Worm (Caenorhabditis elegans): ENCODE data around the gene F59B10.4.

The F59B10.4 gene

ce11 chrII:10558345-10558744 is 39.4 kb upstream of the F59B10.4 start:
- TF ChIP-seq lin-14 (GFP tag; optimal IDR thresholded peaks at IDR 0.05) = peak; percentile 61
- peak; percentile 65 for TF ChIP-seq unc-130 (tag; optimal IDR thresholded peaks at IDR 0.05)
- TF ChIP-seq efl-1 (optimal IDR thresholded peaks at IDR 0.05) = peak in 1 of 2 experiments; percentile 3
- TF ChIP-seq efl-1 (GFP tag; optimal IDR thresholded peaks at IDR 0.05 in 1 of 2) = peak in 1 of 2 experiments; percentile 89
- TF ChIP-seq fkh-4 (tag; optimal IDR thresholded peaks at IDR 0.05; ENCODE audit: borderline replicate concordance) = no peak
- TF ChIP-seq unc-62 (GFP tag; optimal IDR thresholded peaks at IDR 0.05) = no peak
- no peak for TF ChIP-seq nhr-77 (tag; optimal IDR thresholded peaks at IDR 0.05)
- peak in 1 of 2 experiments; percentile 87 for TF ChIP-seq mdl-1 (tag; optimal IDR thresholded peaks at IDR 0.05)
- TF ChIP-seq mep-1 (tag; optimal IDR thresholded peaks at IDR 0.05) = peak; percentile 18
- TF ChIP-seq dpl-1 (GFP tag; optimal IDR thresholded peaks at IDR 0.05) = peak in 1 of 3 experiments; percentile 2
- TF ChIP-seq lir-3 (tag; optimal IDR thresholded peaks at IDR 0.05; ENCODE audit: poor library complexity) = peak; percentile 45
- peak; percentile 1 for TF ChIP-seq nhr-11 (tag; optimal IDR thresholded peaks at IDR 0.05)
- peak; percentile 37 for TF ChIP-seq nhr-71 (tag; optimal IDR thresholded peaks at IDR 0.05)
- TF ChIP-seq nhr-19 (GFP tag; conservative IDR thresholded peaks at IDR 0.05) = peak; percentile 34; the same call in 1 of the 2 replicates
- peak; percentile 14 for TF ChIP-seq ztf-4 (tag; optimal IDR thresholded peaks at IDR 0.05)
- peak; percentile 41 to 43 for TF ChIP-seq lsy-2 (tag; optimal IDR thresholded peaks at IDR 0.05)
- peak; percentile 85 for TF ChIP-seq rnt-1 (tag; optimal IDR thresholded peaks at IDR 0.05)

- peak; percentile 73 for TF ChIP-seq skn-1 (tag; optimal IDR thresholded peaks at IDR 0.05)
- peak; percentile 79 for TF ChIP-seq blmp-1 (tag; optimal IDR thresholded peaks at IDR 0.05)
- peak in 1 of 2 experiments; percentile 26 for TF ChIP-seq efl-1 (optimal IDR thresholded peaks at IDR 0.05)
- peak in 1 of 2 experiments; percentile 31 for TF ChIP-seq efl-1 (GFP tag; optimal IDR thresholded peaks at IDR 0.05 in 1 of 2)
- peak; percentile 85 for TF ChIP-seq nhr-20 (tag; optimal IDR thresholded peaks at IDR 0.05)
- peak; percentile 79 for TF ChIP-seq lin-14 (GFP tag; optimal IDR thresholded peaks at IDR 0.05)
- TF ChIP-seq pax-3 (tag; optimal IDR thresholded peaks at IDR 0.05) = peak; percentile 15
- peak; percentile 72 for TF ChIP-seq nhr-90 (tag; optimal IDR thresholded peaks at IDR 0.05; ENCODE audit: poor library complexity)
- peak; percentile 30 for TF ChIP-seq xbp-1 (tag; optimal IDR thresholded peaks at IDR 0.05)
- TF ChIP-seq lir-3 (tag; optimal IDR thresholded peaks at IDR 0.05; ENCODE audit: poor library complexity) = peak; percentile 45
- peak; percentile 21 for TF ChIP-seq ztf-4 (tag; optimal IDR thresholded peaks at IDR 0.05)
- peak in 1 of 2 experiments; percentile 47 for TF ChIP-seq mdl-1 (tag; optimal IDR thresholded peaks at IDR 0.05)
- TF ChIP-seq egl-27 (tag; optimal IDR thresholded peaks at IDR 0.05) = no peak
- TF ChIP-seq dsc-1 (tag; optimal IDR thresholded peaks at IDR 0.05) = no peak
- no peak for TF ChIP-seq aha-1 (tag; optimal IDR thresholded peaks at IDR 0.05)
- peak; percentile 88 for TF ChIP-seq mep-1 (tag; optimal IDR thresholded peaks at IDR 0.05)
- TF ChIP-seq elt-2 (tag; optimal IDR thresholded peaks at IDR 0.05) = peak; percentile 22
- TF ChIP-seq nhr-85 (tag) = peak; percentile 97
- TF ChIP-seq tbx-2 (tag; optimal IDR thresholded peaks at IDR 0.05) = peak; percentile 52
- TF ChIP-seq nhr-12 (tag; optimal IDR thresholded peaks at IDR 0.05) = no peak
- TF ChIP-seq nhr-19 (GFP tag; conservative IDR thresholded peaks at IDR 0.05) = peak; percentile 75
- 0 out of 2 replicates have a peak, but pooled peaks have one; percentile 28 for TF ChIP-seq grh-1 (GFP tag; IDR thresholded peaks at IDR 0.05)
- TF ChIP-seq ztf-11 (tag; optimal IDR thresholded peaks at IDR 0.05) = no peak
- peak in 2 of 6 experiments; percentile 44 to 85 for TF ChIP-seq elt-3 (tag; optimal IDR thresholded peaks at IDR 0.05)
- TF ChIP-seq lin-13 (GFP tag; optimal IDR thresholded peaks at IDR 0.05) = peak; percentile 11
- TF ChIP-seq ama-1 (optimal IDR thresholded peaks at IDR 0.05) = peak; percentile 67
- no peak for TF ChIP-seq unc-98 (GFP tag; IDR thresholded peaks at IDR 0.05)
- TF ChIP-seq rnt-1 (tag; optimal IDR thresholded peaks at IDR 0.05) = peak; percentile 13
- peak; percentile 26 for TF ChIP-seq snpc-4 (tag; optimal IDR thresholded peaks at IDR 0.05)
- TF ChIP-seq C16A3.4 (tag; optimal IDR thresholded peaks at IDR 0.05) = peak; percentile 51
- TF ChIP-seq swsn-7 (tag; optimal IDR thresholded peaks at IDR 0.05) = peak; percentile 37
- peak; percentile 30 to 77 for TF ChIP-seq lin-35 (GFP tag; optimal IDR thresholded peaks at IDR 0.05)
- peak; percentile 23 to 29 (median 28) for TF ChIP-seq dpl-1 (GFP tag; optimal IDR thresholded peaks at IDR 0.05)
- no peak for TF ChIP-seq ces-1 (GFP tag; optimal IDR thresholded peaks at IDR 0.05)
- peak; percentile 15 for TF ChIP-seq fos-1 (tag; optimal IDR thresholded peaks at IDR 0.05)
- peak; percentile 8 for TF ChIP-seq fkh-8 (tag; optimal IDR thresholded peaks at IDR 0.05)
- TF ChIP-seq unc-30 (tag; optimal IDR thresholded peaks at IDR 0.05) = no peak
- no peak for TF ChIP-seq hlh-4 (tag; optimal IDR thresholded peaks at IDR 0.05)
- peak; percentile 41 for TF ChIP-seq nhr-47 (tag; optimal IDR thresholded peaks at IDR 0.05)
- TF ChIP-seq lsy-2 (tag; optimal IDR thresholded peaks at IDR 0.05) = peak; percentile 41 to 67
- TF ChIP-seq nhr-71 (tag; optimal IDR thresholded peaks at IDR 0.05) = peak; percentile 92
- TF ChIP-seq mef-2 (tag; optimal IDR thresholded peaks at IDR 0.05) = no peak
- TF ChIP-seq egl-13 (tag; optimal IDR thresholded peaks at IDR 0.05) = no peak
- TF ChIP-seq irx-1 (tag; optimal IDR thresholded peaks at IDR 0.05) = peak; percentile 53
Measured at ce11 chrII:10557206-10557574, 38.3 kb upstream of the F59B10.4 start.

Data from whole organism, L1 larva.